In genomic region chrX:5942171-5942570, ce11 we compare ENCODE assay signal across 1 worm cellular context.
TF ChIP-seq lines count a peak whose summit lies in the region.

No protein-coding gene starts in this region.

TF ChIP-seq in whole organism, L1 larva, 84 proteins besides CTCF, POLR2A, EP300 and RAD21 (continued from another document):
- no peak for TF ChIP-seq aha-1 (tag; optimal IDR thresholded peaks at IDR 0.05; lab: Kevin White, UChicago)
- no peak for TF ChIP-seq ama-1 (optimal IDR thresholded peaks at IDR 0.05; lab: Kevin White, UChicago)
- TF ChIP-seq unc-98 (GFP tag; IDR thresholded peaks at IDR 0.05; lab: Robert Waterston, UW) = 0 out of 2 replicates have a peak, but pooled peaks have one; percentile 12
- no peak for TF ChIP-seq sup-37 (GFP tag; optimal IDR thresholded peaks at IDR 0.05; lab: Kevin White, UChicago)
- TF ChIP-seq mab-9 (GFP tag; IDR thresholded peaks at IDR 0.05; lab: Robert Waterston, UW) = no peak
- TF ChIP-seq unc-86 (tag; optimal IDR thresholded peaks at IDR 0.05; lab: Kevin White, UChicago) = no peak
- no peak for TF ChIP-seq alr-1 (tag; optimal IDR thresholded peaks at IDR 0.05; lab: Kevin White, UChicago; ENCODE audit: borderline replicate concordance)
- TF ChIP-seq skn-1 (tag; optimal IDR thresholded peaks at IDR 0.05; lab: Kevin White, UChicago) = peak; percentile 13
- TF ChIP-seq pqm-1 (tag; optimal IDR thresholded peaks at IDR 0.05; lab: Kevin White, UChicago) = no peak
- peak; percentile 21 for TF ChIP-seq lir-3 (tag; optimal IDR thresholded peaks at IDR 0.05; lab: Kevin White, UChicago; ENCODE audit: poor library complexity)
- TF ChIP-seq mdl-1 (tag; optimal IDR thresholded peaks at IDR 0.05; lab: Kevin White, UChicago) = peak in 1 of 2 experiments; percentile 87
- peak; percentile 17 for TF ChIP-seq nhr-77 (tag; optimal IDR thresholded peaks at IDR 0.05; lab: Kevin White, UChicago)
- peak; percentile 92 for TF ChIP-seq nhr-71 (tag; optimal IDR thresholded peaks at IDR 0.05; lab: Kevin White, UChicago)
